Fruit fly (Drosophila melanogaster) whole organism, embryonic: ENCODE data around the gene CG43135.

Experiments
- Asciz ChIP-seq: fragments of 200-800 bp; sonication (Bioruptor generic); optimal IDR thresholded peaks from 2 replicates; lab custom pipeline; 2017; ENCODE audit warnings: missing biosample characterization, mild to moderate bottlenecking, missing genetic modification characterization, missing genetic modification reagents
- Atf-2 ChIP-seq: fragments of 200-800 bp; sonication (Bioruptor generic); optimal IDR thresholded peaks from 2 replicates; lab custom pipeline; 2016; ENCODE audit warnings: missing biosample characterization, missing genetic modification characterization
- B-H2 ChIP-seq: fragments of 200-800 bp; sonication (Bioruptor generic); optimal IDR thresholded peaks from 2 replicates; lab custom pipeline; 2018; ENCODE audit warnings: missing biosample characterization, mild to moderate bottlenecking, missing genetic modification characterization
- CG10209 ChIP-seq: fragments of 200-800 bp; sonication (Bioruptor generic); optimal IDR thresholded peaks from 3 replicates; lab custom pipeline; 2017; ENCODE audit warnings: missing biosample characterization, mild to moderate bottlenecking, missing genetic modification characterization, missing genetic modification reagents
- CG10431 ChIP-seq: fragments of 200-800 bp; sonication (Bioruptor generic); optimal IDR thresholded peaks from 3 replicates; lab custom pipeline; 2018; ENCODE audit warnings: missing biosample characterization, mild to moderate bottlenecking, missing genetic modification characterization
- CG10979 ChIP-seq: fragments of 200-800 bp; sonication (Bioruptor generic); optimal IDR thresholded peaks from 2 replicates; lab custom pipeline; 2018; ENCODE audit warnings: missing biosample characterization, mild to moderate bottlenecking, missing genetic modification characterization, moderate library complexity
- CG11398 ChIP-seq: fragments of 200-800 bp; sonication (Bioruptor generic); optimal IDR thresholded peaks from 2 replicates; lab custom pipeline; 2016; ENCODE audit warnings: missing biosample characterization, missing genetic modification characterization
- CG12299 ChIP-seq: fragments of 200-800 bp; sonication (Bioruptor generic); optimal IDR thresholded peaks from 2 replicates; lab custom pipeline; 2018; ENCODE audit warnings: missing biosample characterization, mild to moderate bottlenecking, missing genetic modification characterization
- CG12769 ChIP-seq: fragments of 200-800 bp; sonication (Bioruptor generic); optimal IDR thresholded peaks from 2 replicates; lab custom pipeline; 2019; ENCODE audit warnings: missing biosample characterization, mild to moderate bottlenecking, missing genetic modification characterization, moderate library complexity
- CG12942 ChIP-seq: fragments of 200-800 bp; sonication (Bioruptor generic); optimal IDR thresholded peaks from 3 replicates; lab custom pipeline; 2016; ENCODE audit warnings: missing biosample characterization, missing genetic modification characterization
- CG1647 ChIP-seq: fragments of 200-800 bp; sonication (Bioruptor generic); optimal IDR thresholded peaks from 3 replicates; lab custom pipeline; 2016; ENCODE audit warnings: missing biosample characterization, missing genetic modification characterization
- CG16779 ChIP-seq: fragments of 200-800 bp; sonication (Bioruptor generic); IDR thresholded peaks from 2 replicates; pipeline ENCODE4 v1.3.6; 2022; ENCODE audit warnings: missing biosample characterization, missing genetic modification characterization
- CG17912 ChIP-seq: fragments of 200-800 bp; sonication (Bioruptor generic); optimal IDR thresholded peaks from 2 replicates; lab custom pipeline; 2018; ENCODE audit warnings: missing biosample characterization, mild to moderate bottlenecking, missing genetic modification characterization
- CG2120 ChIP-seq: fragments of 200-800 bp; sonication (Bioruptor generic); optimal IDR thresholded peaks from 3 replicates; lab custom pipeline; 2016; ENCODE audit warnings: missing biosample characterization, missing genetic modification characterization
- CG31224 ChIP-seq: fragments of 200-800 bp; sonication (Bioruptor generic); IDR thresholded peaks from 2 replicates; pipeline ENCODE4 v1.3.6; 2022; ENCODE audit warnings: missing biosample characterization, missing genetic modification characterization
- CG4730 ChIP-seq: fragments of 200-800 bp; sonication (Bioruptor generic); IDR thresholded peaks from 2 replicates; pipeline ENCODE4 v1.3.6; 2022; ENCODE audit warnings: missing biosample characterization, missing genetic modification characterization
- CG4820 ChIP-seq: fragments of 200-800 bp; sonication (Bioruptor generic); optimal IDR thresholded peaks from 3 replicates; lab custom pipeline; 2016; ENCODE audit warnings: missing biosample characterization, missing genetic modification characterization
- CG7357 ChIP-seq: fragments of 200-800 bp; sonication (Bioruptor generic); IDR thresholded peaks from 3 replicates; pipeline ENCODE4 v1.3.6; 2022; ENCODE audit warnings: missing biosample characterization, missing genetic modification characterization
- CG7372 ChIP-seq: fragments of 200-800 bp; sonication (Bioruptor generic); IDR thresholded peaks from 2 replicates; pipeline ENCODE4 v1.3.6; 2022; ENCODE audit warnings: missing biosample characterization, missing genetic modification characterization
- CG9215 ChIP-seq: fragments of 200-800 bp; sonication (Bioruptor generic); IDR thresholded peaks from 2 replicates; pipeline ENCODE4 v1.3.6; 2022; ENCODE audit warnings: missing biosample characterization, missing genetic modification characterization
- CTCF ChIP-seq: fragments of 200-800 bp; sonication (Bioruptor generic); optimal IDR thresholded peaks from 2 replicates; lab custom pipeline; 2017; ENCODE audit warnings: missing biosample characterization, mild to moderate bottlenecking, missing genetic modification characterization, moderate library complexity
- CrebB ChIP-seq: fragments of 200-800 bp; sonication (Bioruptor generic); optimal IDR thresholded peaks from 3 replicates; lab custom pipeline; 2018; ENCODE audit warnings: missing biosample characterization, mild to moderate bottlenecking, missing genetic modification characterization
- Doc2 ChIP-seq: fragments of 200-800 bp; sonication (Bioruptor generic); IDR thresholded peaks from 2 replicates; pipeline ENCODE4 v1.3.6; 2022; ENCODE audit warnings: missing biosample characterization, missing genetic modification characterization
- Fer3 ChIP-seq: fragments of 200-800 bp; sonication (Bioruptor generic); optimal IDR thresholded peaks from 2 replicates; lab custom pipeline; 2018; ENCODE audit warnings: missing biosample characterization, mild to moderate bottlenecking, missing genetic modification characterization, moderate library complexity
- HLHmδ ChIP-seq: fragments of 200-800 bp; sonication (Bioruptor generic); optimal IDR thresholded peaks from 2 replicates; lab custom pipeline; 2018; ENCODE audit warnings: missing biosample characterization, mild to moderate bottlenecking, missing genetic modification characterization, moderate library complexity
- HmgZ ChIP-seq: fragments of 200-800 bp; sonication (Bioruptor generic); optimal IDR thresholded peaks from 2 replicates; lab custom pipeline; 2018; ENCODE audit warnings: missing biosample characterization, mild to moderate bottlenecking, missing genetic modification characterization
- Lpt ChIP-seq: fragments of >200 bp; optimal IDR thresholded peaks from 2 replicates; lab custom pipeline; 2018; ENCODE audit warnings: missing biosample characterization, missing genetic modification characterization
- Ssrp ChIP-seq: fragments of 200-800 bp; sonication (Bioruptor generic); optimal IDR thresholded peaks from 2 replicates; lab custom pipeline; 2018; ENCODE audit warnings: missing biosample characterization, mild to moderate bottlenecking, missing genetic modification characterization, moderate library complexity
- Trl ChIP-seq, 3 experiments: fragments of >200 bp in 2 of 3; fragments of 200-800 bp in 1 of 3; sonication (Bioruptor generic) in 1 of 3; optimal IDR thresholded peaks; 2 replicates in 1 of 3; 3 replicates in 2 of 3; lab custom pipeline; 2016 to 2017; ENCODE audit warnings: missing biosample characterization in 1 of 3, missing genetic modification characterization in 1 of 3
- Vsx1 ChIP-seq: fragments of 200-800 bp; sonication (Bioruptor generic); optimal IDR thresholded peaks from 2 replicates; lab custom pipeline; 2017; ENCODE audit warnings: missing biosample characterization, mild to moderate bottlenecking, missing genetic modification characterization, missing genetic modification reagents
- bbx ChIP-seq: fragments of 200-800 bp; sonication (Bioruptor generic); IDR thresholded peaks from 2 replicates; pipeline ENCODE4 v1.3.6; 2022; ENCODE audit warnings: missing biosample characterization, missing genetic modification characterization; ENCODE audit not compliant: partially characterized antibody
- cad ChIP-seq: fragments of >200 bp; optimal IDR thresholded peaks from 2 replicates; lab custom pipeline; 2017; ENCODE audit warnings: missing biosample characterization, missing genetic modification characterization
- chinmo ChIP-seq: fragments of 200-800 bp; sonication (Bioruptor generic); IDR thresholded peaks from 4 replicates; pipeline ENCODE4 v1.3.6; 2022; ENCODE audit warnings: missing biosample characterization, missing genetic modification characterization; ENCODE audit not compliant: partially characterized antibody
- crc ChIP-seq: fragments of 200-800 bp; sonication (Bioruptor generic); optimal IDR thresholded peaks from 2 replicates; lab custom pipeline; 2016; ENCODE audit warnings: missing biosample characterization, missing genetic modification characterization
- danr ChIP-seq: fragments of 200-800 bp; sonication (Bioruptor generic); IDR thresholded peaks from 2 replicates; pipeline ENCODE4 v1.3.6; 2022; ENCODE audit warnings: missing biosample characterization, missing genetic modification characterization
- dpn ChIP-seq, 2 experiments: fragments of 200-800 bp; sonication (Bioruptor generic); optimal IDR thresholded peaks; 3 replicates each; lab custom pipeline; 2016; ENCODE audit warnings: missing biosample characterization in 2 of 2, missing genetic modification characterization in 2 of 2
- ftz-f1 ChIP-seq: fragments of 200-800 bp; sonication (Bioruptor generic); optimal IDR thresholded peaks from 2 replicates; lab custom pipeline; 2016; ENCODE audit warnings: missing biosample characterization, missing genetic modification characterization
- gcm ChIP-seq: fragments of 200-800 bp; sonication (Bioruptor generic); optimal IDR thresholded peaks from 2 replicates; lab custom pipeline; 2019; ENCODE audit warnings: missing biosample characterization, mild to moderate bottlenecking, missing genetic modification characterization, moderate library complexity
- hbn ChIP-seq: fragments of 200-800 bp; sonication (Bioruptor generic); IDR thresholded peaks from 2 replicates; pipeline ENCODE4 v1.3.6; 2022; ENCODE audit warnings: missing biosample characterization, missing genetic modification characterization; ENCODE audit not compliant: partially characterized antibody
- jigr1 ChIP-seq: fragments of 200-800 bp; sonication (Bioruptor generic); IDR thresholded peaks from 3 replicates; pipeline ENCODE4 v1.3.6; 2022; ENCODE audit warnings: missing biosample characterization, missing genetic modification characterization
- kah ChIP-seq: fragments of 200-800 bp; sonication (Bioruptor generic); optimal IDR thresholded peaks from 2 replicates; lab custom pipeline; 2018; ENCODE audit warnings: missing biosample characterization, mild to moderate bottlenecking, missing genetic modification characterization
- odd ChIP-seq: fragments of 200-800 bp; sonication (Bioruptor generic); optimal IDR thresholded peaks from 2 replicates; lab custom pipeline; 2017; ENCODE audit warnings: missing biosample characterization, mild to moderate bottlenecking, missing genetic modification characterization
- sc ChIP-seq, 3 experiments: fragments of >200 bp in 2 of 3; fragments of 200-800 bp in 1 of 3; sonication (Bioruptor generic) in 1 of 3; optimal IDR thresholded peaks; 2 replicates in 2 of 3; 3 replicates in 1 of 3; lab custom pipeline; 2017; ENCODE audit warnings: mild to moderate bottlenecking in 1 of 3, missing biosample characterization in 1 of 3, missing genetic modification characterization in 1 of 3, missing genetic modification reagents in 1 of 3
- scrt ChIP-seq: fragments of 200-800 bp; sonication (Bioruptor generic); optimal IDR thresholded peaks from 2 replicates; lab custom pipeline; 2018; ENCODE audit warnings: missing biosample characterization, mild to moderate bottlenecking, missing genetic modification characterization, moderate library complexity
- tio ChIP-seq: fragments of 200-800 bp; sonication (Bioruptor generic); optimal IDR thresholded peaks from 2 replicates; lab custom pipeline; 2017; ENCODE audit warnings: missing biosample characterization, missing genetic modification characterization, inconsistent platforms
- toy ChIP-seq: fragments of 200-800 bp; sonication (Bioruptor generic); IDR thresholded peaks from 2 replicates; pipeline ENCODE4 v1.3.6; 2022; ENCODE audit warnings: missing biosample characterization, missing genetic modification characterization
- trh ChIP-seq: fragments of 200-800 bp; sonication (Bioruptor generic); optimal IDR thresholded peaks from 2 replicates; lab custom pipeline; 2016; ENCODE audit warnings: missing biosample characterization, missing genetic modification characterization
- wek ChIP-seq: fragments of 200-800 bp; sonication (Bioruptor generic); optimal IDR thresholded peaks from 3 replicates; lab custom pipeline; 2018; ENCODE audit warnings: missing biosample characterization, mild to moderate bottlenecking, missing genetic modification characterization, moderate library complexity

Gene CG43135

dm6 chrX:4205346-4206178 is 42.6 kb upstream of the CG43135 start, which contains the start of gene Fas2 (continued):
- no peak for TF ChIP-seq CG4820 (GFP tag; lab: Kevin White, UChicago)
- no peak for TF ChIP-seq Ssrp (tag; lab: Kevin White, UChicago)
- peak; percentile 45 for TF ChIP-seq HmgZ (tag; lab: Kevin White, UChicago)
- TF ChIP-seq toy (GFP tag; lab: Robert Waterston, UW) = no peak
- 0 out of 2 replicates have a peak, but pooled peaks have one; percentile 17 for TF ChIP-seq CG31224 (GFP tag; lab: Robert Waterston, UW)
- TF ChIP-seq CG12942 = no peak
- peak; percentile 32; the same call in 1 of the 2 replicates for TF ChIP-seq CG4730
- peak; percentile 89; the same call in 3 of the 4 replicates for TF ChIP-seq chinmo (GFP tag; lab: Robert Waterston, UW)
- no peak for TF ChIP-seq tio (GFP tag; lab: Kevin White, UChicago)
- TF ChIP-seq CG10979 = peak; percentile 32
- peak; percentile 38 for TF ChIP-seq CrebB (tag; lab: Kevin White, UChicago)
- TF ChIP-seq Asciz (GFP tag; lab: Kevin White, UChicago) = no peak
- peak; percentile 57 for TF ChIP-seq kah (GFP tag; lab: Kevin White, UChicago)
- TF ChIP-seq danr (GFP tag; lab: Robert Waterston, UW) = no peak
- TF ChIP-seq Lpt (GFP tag; lab: Kevin White, UChicago) = no peak
- no peak for TF ChIP-seq gcm (GFP tag; lab: Kevin White, UChicago)
- no peak for TF ChIP-seq crc (GFP tag; lab: Kevin White, UChicago)
- TF ChIP-seq CG2120 (GFP tag; lab: Kevin White, UChicago) = peak; percentile 17
- TF ChIP-seq bbx (GFP tag; lab: Robert Waterston, UW) = peak; percentile 57; the same call in 1 of the 2 replicates
- peak; percentile 47 for TF ChIP-seq CG10209 (GFP tag; lab: Kevin White, UChicago)
- TF ChIP-seq CG12299 (tag; lab: Kevin White, UChicago) = peak; percentile 47
- peak; percentile 32 for TF ChIP-seq CG1647 (GFP tag; lab: Kevin White, UChicago)
- peak; percentile 45 for TF ChIP-seq CTCF (GFP tag; lab: Kevin White, UChicago)
- TF ChIP-seq CG9215 (GFP tag; lab: Robert Waterston, UW) = no peak
- no peak for TF ChIP-seq cad (GFP tag; lab: Kevin White, UChicago)
- TF ChIP-seq CG16779 (GFP tag; lab: Robert Waterston, UW) = no peak
- TF ChIP-seq ftz-f1 (GFP tag; lab: Kevin White, UChicago) = peak; percentile 26
- TF ChIP-seq Vsx1 (GFP tag; lab: Kevin White, UChicago) = no peak
- peak; percentile 13 for TF ChIP-seq CG11398
- no peak for TF ChIP-seq Doc2 (GFP tag; lab: Robert Waterston, UW)
- no peak for TF ChIP-seq CG10431 (GFP tag; lab: Kevin White, UChicago)
- TF ChIP-seq CG7357 (GFP tag; lab: Robert Waterston, UW) = 0 out of 3 replicates have a peak, but pooled peaks have one; percentile 18
- peak; percentile 58 for TF ChIP-seq scrt (GFP tag; lab: Kevin White, UChicago)
- TF ChIP-seq HLHmδ (GFP tag; lab: Kevin White, UChicago) = peak; percentile 95
- TF ChIP-seq Trl (optimal IDR thresholded peaks at IDR 0.05; lab: Kevin White, UChicago) = peak; percentile 48 to 55
- peak; percentile 48 for TF ChIP-seq Trl (GFP tag; optimal IDR thresholded peaks at IDR 0.05; lab: Kevin White, UChicago)
- no peak for TF ChIP-seq CG7372 (GFP tag; lab: Robert Waterston, UW)
- TF ChIP-seq jigr1 (GFP tag; lab: Robert Waterston, UW) = no peak
- TF ChIP-seq trh (GFP tag; lab: Kevin White, UChicago) = no peak
- peak; percentile 76 for TF ChIP-seq wek (GFP tag; lab: Kevin White, UChicago)
- peak; percentile 50 for TF ChIP-seq B-H2 (GFP tag; lab: Kevin White, UChicago)
- peak; percentile 58 for TF ChIP-seq odd
- TF ChIP-seq dpn (GFP tag; optimal IDR thresholded peaks at IDR 0.05; lab: Kevin White, UChicago) = peak in 1 of 2 experiments; percentile 47
- no peak for TF ChIP-seq Atf-2
- peak; percentile 44 for TF ChIP-seq Fer3
- peak; percentile 63 for TF ChIP-seq CG12769
- TF ChIP-seq CG17912 = no peak
- TF ChIP-seq sc (optimal IDR thresholded peaks at IDR 0.05; lab: Kevin White, UChicago) = no peak
- TF ChIP-seq sc (GFP tag; optimal IDR thresholded peaks at IDR 0.05; lab: Kevin White, UChicago) = no peak
- TF ChIP-seq hbn (GFP tag; lab: Robert Waterston, UW) = no peak
